Fruit fly (Drosophila melanogaster): Measurements from ENCODE around the gene Srp54k.

Gene Srp54k

DNA sequence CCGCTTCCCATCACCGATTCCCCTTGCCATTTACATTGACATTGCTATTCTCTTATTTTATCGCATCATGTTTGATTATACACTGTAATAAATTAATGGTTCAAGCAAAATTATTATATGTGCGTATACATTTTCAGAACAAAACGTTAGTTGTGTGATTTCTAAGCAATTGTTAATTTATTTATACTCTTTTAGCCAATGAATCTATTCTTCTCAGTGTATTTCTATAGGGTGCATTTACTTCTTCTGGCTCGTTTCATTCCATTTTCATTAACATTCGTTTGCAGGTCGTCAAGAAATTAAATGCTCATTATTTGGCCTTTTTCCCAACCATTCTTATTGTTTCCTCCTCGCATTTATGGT, 35.1 kb downstream of the Srp54k start (continued):
- TF ChIP-seq CG7271 (tag; optimal IDR thresholded peaks at IDR 0.05) (peak; percentile 45), Hmr (GFP tag; optimal IDR thresholded peaks at IDR 0.05) (no peak), sd (tag; optimal IDR thresholded peaks at IDR 0.05) (no peak), lola (GFP tag; optimal IDR thresholded peaks at IDR 0.05) (peak in 1 of 3 experiments; percentile 62), Ada2b (GFP tag; IDR thresholded peaks at IDR 0.05) (0 out of 2 replicates have a peak, but pooled peaks have one; percentile 26), ro (GFP tag; IDR thresholded peaks at IDR 0.05) (no peak; the same call in 1 of the 2 replicates), lab (GFP tag; optimal IDR thresholded peaks at IDR 0.05) (peak; percentile 38), bab2 (GFP tag; optimal IDR thresholded peaks at IDR 0.05) (peak; percentile 62), kah (GFP tag; optimal IDR thresholded peaks at IDR 0.05) (no peak), CG8944 (GFP tag; optimal IDR thresholded peaks at IDR 0.05) (peak; percentile 10), p53 (GFP tag; optimal IDR thresholded peaks at IDR 0.05) (no peak), Gsc (GFP tag; IDR thresholded peaks at IDR 0.05) (0 out of 2 replicates have a peak, but pooled peaks have one; percentile 10), CG30431 (GFP tag; optimal IDR thresholded peaks at IDR 0.05) (peak; percentile 30), pan (optimal IDR thresholded peaks at IDR 0.05) (no peak), pan (GFP tag; optimal IDR thresholded peaks at IDR 0.05 in 1 of 2, IDR thresholded peaks at IDR 0.05 in 1 of 2) (peak in 1 of 2 experiments; percentile 85), CG15073 (GFP tag; optimal IDR thresholded peaks at IDR 0.05) (no peak), CG8281 (tag; optimal IDR thresholded peaks at IDR 0.05) (peak; percentile 23), sqz (GFP tag; optimal IDR thresholded peaks at IDR 0.05) (no peak), CG7928 (GFP tag; optimal IDR thresholded peaks at IDR 0.05) (no peak), tin (GFP tag; optimal IDR thresholded peaks at IDR 0.05) (peak; percentile 9), Side (GFP tag; optimal IDR thresholded peaks at IDR 0.05) (peak; percentile 32), CG6175 (GFP tag; IDR thresholded peaks at IDR 0.05) (no peak), CG3163 (GFP tag; optimal IDR thresholded peaks at IDR 0.05) (no peak), cwo (GFP tag; optimal IDR thresholded peaks at IDR 0.05) (no peak), CG12391 (tag; optimal IDR thresholded peaks at IDR 0.05) (peak; percentile 73), HLH54F (GFP tag; optimal IDR thresholded peaks at IDR 0.05) (no peak), CG2875 (GFP tag; optimal IDR thresholded peaks at IDR 0.05) (no peak), exex (tag; optimal IDR thresholded peaks at IDR 0.05) (no peak), Usf (GFP tag; optimal IDR thresholded peaks at IDR 0.05) (peak; percentile 20), Fer2 (tag; optimal IDR thresholded peaks at IDR 0.05) (no peak), tgo (GFP tag; IDR thresholded peaks at IDR 0.05) (peak; percentile 67), dati (GFP tag; IDR thresholded peaks at IDR 0.05) (peak; percentile 66), Med (GFP tag) (peak; percentile 81), CG34224 (GFP tag; IDR thresholded peaks at IDR 0.05; ENCODE audit: partially characterized antibody) (no peak), CG12155 (GFP tag; optimal IDR thresholded peaks at IDR 0.05) (no peak), C15 (GFP tag; IDR thresholded peaks at IDR 0.05) (no peak), Lim3 (GFP tag; IDR thresholded peaks at IDR 0.05) (no peak), danr (GFP tag; IDR thresholded peaks at IDR 0.05) (peak; percentile 49; the same call in 1 of the 2 replicates), fd3F (GFP tag; optimal IDR thresholded peaks at IDR 0.05) (peak; percentile 8), CG2678 (tag; optimal IDR thresholded peaks at IDR 0.05) (peak; percentile 59), CG33213 (GFP tag; optimal IDR thresholded peaks at IDR 0.05) (no peak), Nf-YA (GFP tag; IDR thresholded peaks at IDR 0.05) (0 out of 2 replicates have a peak, but pooled peaks have one; percentile 33), CG5180 (GFP tag; optimal IDR thresholded peaks at IDR 0.05) (no peak), bcd (GFP tag; optimal IDR thresholded peaks at IDR 0.05) (peak; percentile 33), CG8924 (tag; optimal IDR thresholded peaks at IDR 0.05) (no peak), psq (GFP tag; optimal IDR thresholded peaks at IDR 0.05) (no peak), unpg (GFP tag; optimal IDR thresholded peaks at IDR 0.05) (peak; percentile 73), Sry-β (GFP tag; optimal IDR thresholded peaks at IDR 0.05) (no peak), ato (GFP tag; IDR thresholded peaks at IDR 0.05; ENCODE audit: partially characterized antibody) (no peak), crol (GFP tag; IDR thresholded peaks at IDR 0.05) (no peak), eyg (GFP tag; optimal IDR thresholded peaks at IDR 0.05) (no peak)

Measured in whole organism, embryonic.